Fruit fly (Drosophila melanogaster) whole organism, wandering third instar larva: ENCODE results near the gene CG13766.

Experiments
- Dfd ChIP-seq: fragments of >200 bp; optimal IDR thresholded peaks from 2 replicates; lab custom pipeline; 2017; ENCODE audit warnings: missing biosample characterization, missing genetic modification characterization
- GATAd ChIP-seq: sonication (Bioruptor generic); optimal IDR thresholded peaks from 2 replicates; lab custom pipeline; 2016; ENCODE audit warnings: missing biosample characterization, missing genetic modification characterization
- psq ChIP-seq: fragments of 200-800 bp; sonication (Bioruptor generic); optimal IDR thresholded peaks from 3 replicates; lab custom pipeline; 2017; ENCODE audit warnings: missing biosample characterization, mild to moderate bottlenecking, missing genetic modification characterization, moderate library complexity
- usp ChIP-seq: fragments of >200 bp; optimal IDR thresholded peaks from 2 replicates; lab custom pipeline; 2017; ENCODE audit warnings: missing biosample characterization, missing genetic modification characterization

- TF ChIP-seq GATAd (no peak), psq (GFP tag; lab: Kevin White, UChicago) (no peak), usp (no peak), Dfd (GFP tag; lab: Kevin White, UChicago) (no peak)
These were observed 33.8 kb downstream of the CG13766 start for dm6 chr2L:6531985-6532699.
